Comparison of ENCODE assay signal across 8 worm cellular contexts in genomic region chrIII:9695379-9695778, ce11.
TF ChIP-seq lines count a peak whose summit lies in the region.

No protein-coding gene starts in this region.

TF ChIP-seq in whole organism, L1 larva, 84 proteins besides CTCF, POLR2A, EP300 and RAD21 (continues in another document):
- TF ChIP-seq elt-2 (tag; optimal IDR thresholded peaks at IDR 0.05; lab: Kevin White, UChicago), result no peak
- TF ChIP-seq lin-14 (GFP tag; optimal IDR thresholded peaks at IDR 0.05; lab: Kevin White, UChicago), result peak; percentile 16
- peak; percentile 44 to 71 for TF ChIP-seq lin-35 (GFP tag; optimal IDR thresholded peaks at IDR 0.05; lab: Kevin White, UChicago)
- TF ChIP-seq dsc-1 (tag; optimal IDR thresholded peaks at IDR 0.05; lab: Kevin White, UChicago), result no peak
- peak; percentile 3 for TF ChIP-seq nhr-47 (tag; optimal IDR thresholded peaks at IDR 0.05; lab: Kevin White, UChicago)
- TF ChIP-seq nhr-11 (tag; optimal IDR thresholded peaks at IDR 0.05; lab: Kevin White, UChicago), result no peak
- peak; percentile 20 for TF ChIP-seq swsn-7 (tag; optimal IDR thresholded peaks at IDR 0.05; lab: Kevin White, UChicago)
- peak; percentile 26 for TF ChIP-seq mep-1 (tag; optimal IDR thresholded peaks at IDR 0.05; lab: Kevin White, UChicago)
- peak; percentile 36 to 61 for TF ChIP-seq efl-1 (optimal IDR thresholded peaks at IDR 0.05; lab: Kevin White, UChicago)
- TF ChIP-seq efl-1 (GFP tag; optimal IDR thresholded peaks at IDR 0.05 in 1 of 2; lab: Kevin White, UChicago), result peak; percentile 60 to 96
- peak; percentile 14 for TF ChIP-seq blmp-1 (tag; optimal IDR thresholded peaks at IDR 0.05; lab: Kevin White, UChicago)

TF ChIP-seq in whole organism, L2 larva, 48 proteins besides CTCF, POLR2A, EP300 and RAD21 (continues in another document):
- TF ChIP-seq mdl-1 (tag; optimal IDR thresholded peaks at IDR 0.05; lab: Kevin White, UChicago), result no peak
- peak; percentile 21 for TF ChIP-seq gmeb-1 (tag; optimal IDR thresholded peaks at IDR 0.05; lab: Kevin White, UChicago)
- no peak for TF ChIP-seq peb-1 (tag; optimal IDR thresholded peaks at IDR 0.05; lab: Kevin White, UChicago)
- TF ChIP-seq lin-11 (tag; optimal IDR thresholded peaks at IDR 0.05; lab: Kevin White, UChicago), result no peak
- peak; percentile 65 for TF ChIP-seq unc-55 (GFP tag; optimal IDR thresholded peaks at IDR 0.05; lab: Kevin White, UChicago)
- no peak for TF ChIP-seq ZK546.5 (tag; optimal IDR thresholded peaks at IDR 0.05; lab: Kevin White, UChicago)
- no peak for TF ChIP-seq fos-1 (tag; optimal IDR thresholded peaks at IDR 0.05; lab: Kevin White, UChicago)
- TF ChIP-seq nhr-237 (tag; optimal IDR thresholded peaks at IDR 0.05; lab: Kevin White, UChicago), result no peak
- TF ChIP-seq aly-2 (tag; optimal IDR thresholded peaks at IDR 0.05; lab: Kevin White, UChicago), result no peak
- no peak for TF ChIP-seq ceh-82 (tag; optimal IDR thresholded peaks at IDR 0.05; lab: Kevin White, UChicago)
- no peak for TF ChIP-seq egl-27 (tag; optimal IDR thresholded peaks at IDR 0.05; lab: Kevin White, UChicago)
- TF ChIP-seq zag-1 (tag; optimal IDR thresholded peaks at IDR 0.05; lab: Kevin White, UChicago), result no peak

TF ChIP-seq in whole organism, L3 larva, 47 proteins besides CTCF, POLR2A, EP300 and RAD21 (continues in another document):
- TF ChIP-seq fkh-2 (tag; optimal IDR thresholded peaks at IDR 0.05; lab: Kevin White, UChicago) (no peak), elt-3 (tag; optimal IDR thresholded peaks at IDR 0.05; lab: Kevin White, UChicago) (no peak), nhr-77 (tag; optimal IDR thresholded peaks at IDR 0.05; lab: Kevin White, UChicago) (no peak), nhr-43 (tag; optimal IDR thresholded peaks at IDR 0.05; lab: Kevin White, UChicago; ENCODE audit: poor library complexity, severe bottlenecking) (no peak), mml-1 (tag; optimal IDR thresholded peaks at IDR 0.05; lab: Kevin White, UChicago) (no peak), egl-27 (tag; optimal IDR thresholded peaks at IDR 0.05; lab: Kevin White, UChicago) (no peak), nhr-23 (tag; optimal IDR thresholded peaks at IDR 0.05; lab: Kevin White, UChicago) (no peak), ztf-4 (tag; optimal IDR thresholded peaks at IDR 0.05; lab: Kevin White, UChicago) (no peak), jun-1 (tag; optimal IDR thresholded peaks at IDR 0.05; lab: Kevin White, UChicago) (no peak), ZK546.5 (tag; optimal IDR thresholded peaks at IDR 0.05; lab: Kevin White, UChicago) (no peak), nhr-28 (tag; optimal IDR thresholded peaks at IDR 0.05; lab: Kevin White, UChicago) (no peak), tbx-2 (tag; optimal IDR thresholded peaks at IDR 0.05; lab: Kevin White, UChicago) (no peak)

TF ChIP-seq in whole organism, L4 larva, 104 proteins besides CTCF, POLR2A, EP300 and RAD21 (continues in another document):
- TF ChIP-seq nhr-6 (tag; optimal IDR thresholded peaks at IDR 0.05; lab: Kevin White, UChicago) (peak; percentile 39), pha-4 (GFP tag; IDR thresholded peaks at IDR 0.05; lab: Robert Waterston, UW) (no peak), pha-4 (tag; optimal IDR thresholded peaks at IDR 0.05; lab: Kevin White, UChicago) (no peak), dpl-1 (GFP tag; optimal IDR thresholded peaks at IDR 0.05; lab: Kevin White, UChicago) (peak; percentile 32), ceh-44 (GFP tag; IDR thresholded peaks at IDR 0.05; lab: Robert Waterston, UW) (no peak), nhr-77 (tag; optimal IDR thresholded peaks at IDR 0.05; lab: Kevin White, UChicago) (no peak), hlh-30 (tag; optimal IDR thresholded peaks at IDR 0.05; lab: Kevin White, UChicago; ENCODE audit: insufficient read depth) (peak; percentile 13), aha-1 (tag; lab: Kevin White, UChicago) (no peak), lsy-2 (tag; optimal IDR thresholded peaks at IDR 0.05; lab: Kevin White, UChicago) (peak in 1 of 2 experiments; percentile 33), mes-2 (tag; optimal IDR thresholded peaks at IDR 0.05; lab: Kevin White, UChicago; ENCODE audit: poor library complexity, severe bottlenecking) (peak; percentile 47), nhr-11 (tag; optimal IDR thresholded peaks at IDR 0.05; lab: Kevin White, UChicago) (no peak), daf-12 (tag; optimal IDR thresholded peaks at IDR 0.05; lab: Kevin White, UChicago) (no peak)

TF ChIP-seq in whole organism, early embryonic, 17 proteins besides CTCF, POLR2A, EP300 and RAD21:
- TF ChIP-seq B0310.2 (tag; optimal IDR thresholded peaks at IDR 0.05; lab: Kevin White, UChicago) (no peak), tbx-37 (GFP tag; conservative IDR thresholded peaks at IDR 0.05; lab: Robert Waterston, UW) (no peak), F13C5.2 (tag; optimal IDR thresholded peaks at IDR 0.05; lab: Kevin White, UChicago) (peak; percentile 10)

TF ChIP-seq in whole organism, late embryonic, 69 proteins besides CTCF, POLR2A, EP300 and RAD21:
- TF ChIP-seq lim-6 (tag; optimal IDR thresholded peaks at IDR 0.05; lab: Kevin White, UChicago) (no peak), unc-42 (tag; optimal IDR thresholded peaks at IDR 0.05; lab: Kevin White, UChicago) (peak; percentile 19), ceh-14 (tag; optimal IDR thresholded peaks at IDR 0.05; lab: Kevin White, UChicago) (peak; percentile 11), elt-4 (tag; optimal IDR thresholded peaks at IDR 0.05; lab: Kevin White, UChicago) (no peak)

TF ChIP-seq in whole organism, mixed stage, embryonic, 35 proteins besides CTCF, POLR2A, EP300 and RAD21:
- TF ChIP-seq unc-39 (tag; optimal IDR thresholded peaks at IDR 0.05; lab: Kevin White, UChicago), result no peak
- peak; percentile 9 for TF ChIP-seq sptf-1 (tag; optimal IDR thresholded peaks at IDR 0.05; lab: Kevin White, UChicago)
- no peak for TF ChIP-seq mls-2 (tag; optimal IDR thresholded peaks at IDR 0.05; lab: Kevin White, UChicago)
- TF ChIP-seq elt-3 (tag; optimal IDR thresholded peaks at IDR 0.05; lab: Kevin White, UChicago), result no peak
- no peak for TF ChIP-seq mab-5 (tag; optimal IDR thresholded peaks at IDR 0.05; lab: Kevin White, UChicago)
- no peak for TF ChIP-seq sem-2 (GFP tag; optimal IDR thresholded peaks at IDR 0.05; lab: Kevin White, UChicago)
- peak; percentile 64 for TF ChIP-seq ces-1 (GFP tag; optimal IDR thresholded peaks at IDR 0.05; lab: Kevin White, UChicago)
- no peak for TF ChIP-seq bed-3 (GFP tag; optimal IDR thresholded peaks at IDR 0.05; lab: Kevin White, UChicago)
- TF ChIP-seq ceh-43 (GFP tag; optimal IDR thresholded peaks at IDR 0.05; lab: Kevin White, UChicago), result peak; percentile 2
- no peak for TF ChIP-seq ceh-83 (GFP tag; optimal IDR thresholded peaks at IDR 0.05; lab: Kevin White, UChicago)
- TF ChIP-seq zip-8 (tag; optimal IDR thresholded peaks at IDR 0.05; lab: Kevin White, UChicago), result no peak
- no peak for TF ChIP-seq blmp-1 (tag; optimal IDR thresholded peaks at IDR 0.05; lab: Kevin White, UChicago)
- no peak for TF ChIP-seq flh-1 (GFP tag; optimal IDR thresholded peaks at IDR 0.05; lab: Kevin White, UChicago)
- no peak for TF ChIP-seq lin-32 (GFP tag; optimal IDR thresholded peaks at IDR 0.05; lab: Kevin White, UChicago)
- no peak for TF ChIP-seq unc-62 (GFP tag; optimal IDR thresholded peaks at IDR 0.05; lab: Kevin White, UChicago)
- TF ChIP-seq ztf-11 (tag; optimal IDR thresholded peaks at IDR 0.05; lab: Kevin White, UChicago), result no peak
- TF ChIP-seq nhr-2 (tag; optimal IDR thresholded peaks at IDR 0.05; lab: Kevin White, UChicago), result no peak
- peak; percentile 31 for TF ChIP-seq lsy-2 (tag; optimal IDR thresholded peaks at IDR 0.05; lab: Kevin White, UChicago)
- TF ChIP-seq nhr-12 (tag; optimal IDR thresholded peaks at IDR 0.05; lab: Kevin White, UChicago), result no peak
- TF ChIP-seq M03D4.4 (tag; optimal IDR thresholded peaks at IDR 0.05; lab: Kevin White, UChicago), result no peak

TF ChIP-seq in whole organism, young adult, 124 proteins besides CTCF, POLR2A, EP300 and RAD21:
- TF ChIP-seq lsl-1 (GFP tag; optimal IDR thresholded peaks at IDR 0.05; lab: Kevin White, UChicago) (no peak), snpc-1.3 (tag; optimal IDR thresholded peaks at IDR 0.05; lab: Kevin White, UChicago; ENCODE audit: insufficient read depth) (peak; percentile 33), snpc-3.4 (tag; optimal IDR thresholded peaks at IDR 0.05; lab: Kevin White, UChicago) (peak; percentile 7), snpc-1.1 (tag; optimal IDR thresholded peaks at IDR 0.05; lab: Kevin White, UChicago; ENCODE audit: insufficient read depth) (peak; percentile 25)
TF ChIP-seq in whole organism, young adult: peak in this region for 3.
